Worm (Caenorhabditis elegans): ENCODE data around the gene abcf-2.
A peak's percentile ranks its signal among the peaks of the same experiment; 100 is the strongest.

abcf-2 gene

ce11 chrIII:13464493-13465362 lies 2.7 kb upstream of the abcf-2 start, which contains the start of gene kel-3:
Gene kel-3 (plus strand): TSS chrIII:13464820.
- TF ChIP-seq nhr-25 (tag; optimal IDR thresholded peaks at IDR 0.05): peak; percentile 37
- peak; percentile 80 for TF ChIP-seq nhr-43 (tag; optimal IDR thresholded peaks at IDR 0.05; ENCODE audit: poor library complexity, severe bottlenecking)
- TF ChIP-seq elt-2 (tag; optimal IDR thresholded peaks at IDR 0.05): peak; percentile 96
- peak; percentile 55 for TF ChIP-seq nhr-76 (tag; optimal IDR thresholded peaks at IDR 0.05)
- peak; percentile 85 for TF ChIP-seq pha-4 (tag; optimal IDR thresholded peaks at IDR 0.05)
- no peak for TF ChIP-seq ceh-16 (tag; optimal IDR thresholded peaks at IDR 0.05)
- TF ChIP-seq ama-1 (optimal IDR thresholded peaks at IDR 0.05): peak; percentile 99
- TF ChIP-seq snpc-4 (tag; optimal IDR thresholded peaks at IDR 0.05): peak; percentile 7
- peak; percentile 50 for TF ChIP-seq ZK546.5 (tag; optimal IDR thresholded peaks at IDR 0.05)
- peak; percentile 54 for TF ChIP-seq nhr-11 (tag; optimal IDR thresholded peaks at IDR 0.05)
- peak; percentile 33 for TF ChIP-seq ceh-82 (tag; optimal IDR thresholded peaks at IDR 0.05)
- TF ChIP-seq ztf-4 (tag; optimal IDR thresholded peaks at IDR 0.05): no peak
- peak; percentile 85 for TF ChIP-seq jun-1 (tag; optimal IDR thresholded peaks at IDR 0.05)
- TF ChIP-seq tbx-2 (tag; optimal IDR thresholded peaks at IDR 0.05): peak; percentile 53
- TF ChIP-seq nfya-1 (tag; optimal IDR thresholded peaks at IDR 0.05; ENCODE audit: insufficient read depth): peak; percentile 70
- no peak for TF ChIP-seq ceh-9 (tag; optimal IDR thresholded peaks at IDR 0.05)
- TF ChIP-seq hmg-11 (tag; optimal IDR thresholded peaks at IDR 0.05): peak; percentile 32
- TF ChIP-seq aly-2 (tag; optimal IDR thresholded peaks at IDR 0.05): peak; percentile 85
- TF ChIP-seq mml-1 (tag; optimal IDR thresholded peaks at IDR 0.05): no peak
- peak; percentile 61 for TF ChIP-seq unc-62 (GFP tag; optimal IDR thresholded peaks at IDR 0.05)
- peak; percentile 26 for TF ChIP-seq R02D3.7 (tag; optimal IDR thresholded peaks at IDR 0.05)
- TF ChIP-seq ztf-11 (tag; optimal IDR thresholded peaks at IDR 0.05): no peak
- peak; percentile 47 for TF ChIP-seq lin-39 (tag; optimal IDR thresholded peaks at IDR 0.05)
- peak; percentile 77 for TF ChIP-seq nhr-23 (tag; optimal IDR thresholded peaks at IDR 0.05)
- TF ChIP-seq lin-15B (tag; optimal IDR thresholded peaks at IDR 0.05): peak; percentile 34
- TF ChIP-seq eor-1 (tag; optimal IDR thresholded peaks at IDR 0.05): no peak
- no peak for TF ChIP-seq sea-2 (GFP tag; optimal IDR thresholded peaks at IDR 0.05)
- TF ChIP-seq lsy-12 (tag; optimal IDR thresholded peaks at IDR 0.05): peak; percentile 75
- no peak for TF ChIP-seq nhr-67 (tag; optimal IDR thresholded peaks at IDR 0.05)
- peak; percentile 37 for TF ChIP-seq fos-1 (tag; optimal IDR thresholded peaks at IDR 0.05)
- peak in 2 of 3 experiments; percentile 52 to 73 for TF ChIP-seq elt-3 (tag; optimal IDR thresholded peaks at IDR 0.05)
- no peak for TF ChIP-seq nhr-12 (tag; optimal IDR thresholded peaks at IDR 0.05)
- peak; percentile 96 for TF ChIP-seq pqm-1 (tag; optimal IDR thresholded peaks at IDR 0.05)
- TF ChIP-seq ceh-28 (tag; optimal IDR thresholded peaks at IDR 0.05): peak; percentile 89
- no peak for TF ChIP-seq egl-27 (tag; optimal IDR thresholded peaks at IDR 0.05)
- TF ChIP-seq nhr-77 (tag; optimal IDR thresholded peaks at IDR 0.05): peak; percentile 63
- TF ChIP-seq elt-1 (tag; optimal IDR thresholded peaks at IDR 0.05): no peak
- TF ChIP-seq unc-39 (tag; optimal IDR thresholded peaks at IDR 0.05): no peak

DNA sequence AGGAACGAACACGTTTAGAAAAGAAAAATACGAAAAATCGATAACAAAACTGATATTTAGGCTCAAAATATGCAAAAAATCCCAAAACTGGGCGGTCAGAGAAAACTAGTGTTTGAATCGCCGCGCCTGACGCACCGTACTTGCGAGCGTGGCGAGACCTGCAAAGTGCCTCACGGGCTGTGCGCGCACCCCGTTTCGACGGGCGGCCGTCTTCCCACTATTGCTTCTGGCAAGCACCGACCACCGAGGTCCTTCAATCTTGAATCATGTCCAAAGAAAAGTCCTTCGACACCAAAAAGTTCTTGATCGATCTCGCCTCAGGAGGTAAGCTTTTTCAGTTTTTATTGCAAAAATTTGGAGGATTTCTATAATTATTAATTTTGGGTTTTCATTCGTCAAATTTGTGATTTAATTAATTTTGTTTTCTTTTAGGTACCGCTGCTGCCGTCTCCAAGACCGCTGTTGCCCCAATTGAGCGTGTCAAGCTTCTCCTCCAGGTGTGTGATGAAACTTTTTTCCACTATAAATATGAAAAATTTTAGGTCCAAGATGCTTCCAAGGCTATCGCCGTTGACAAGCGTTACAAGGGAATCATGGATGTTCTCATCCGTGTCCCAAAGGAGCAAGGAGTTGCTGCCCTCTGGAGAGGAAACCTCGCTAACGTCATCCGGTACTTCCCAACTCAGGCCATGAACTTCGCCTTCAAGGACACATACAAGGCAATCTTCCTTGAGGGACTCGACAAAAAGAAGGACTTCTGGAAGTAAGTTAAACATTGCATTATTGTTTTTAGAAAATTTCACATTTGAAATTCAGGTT lies 1.1 kb upstream of the abcf-2 start, which contains the start of gene ant-1.1:
ant-1.1 (plus strand) TSS at position 199 of the 819 bp plus-strand sequence.
- peak; percentile 32 for TF ChIP-seq ztf-4 (tag; optimal IDR thresholded peaks at IDR 0.05)
- TF ChIP-seq unc-62 (GFP tag; optimal IDR thresholded peaks at IDR 0.05): peak; percentile 41
- peak; percentile 98 for TF ChIP-seq nfya-1 (tag; optimal IDR thresholded peaks at IDR 0.05; ENCODE audit: insufficient read depth)
- peak; percentile 87 for TF ChIP-seq skn-1 (tag; optimal IDR thresholded peaks at IDR 0.05)
- no peak for TF ChIP-seq fkh-2 (tag; optimal IDR thresholded peaks at IDR 0.05)
- no peak for TF ChIP-seq ztf-11 (tag; optimal IDR thresholded peaks at IDR 0.05)
- peak; percentile 62 for TF ChIP-seq tbx-2 (tag; optimal IDR thresholded peaks at IDR 0.05)
- peak; percentile 57 for TF ChIP-seq pqm-1 (tag; optimal IDR thresholded peaks at IDR 0.05)
- peak; percentile 98 for TF ChIP-seq lin-39 (tag; optimal IDR thresholded peaks at IDR 0.05)
- no peak for TF ChIP-seq mdl-1 (tag; optimal IDR thresholded peaks at IDR 0.05)
- peak; percentile 92 for TF ChIP-seq nhr-23 (tag; optimal IDR thresholded peaks at IDR 0.05)
- peak; percentile 65 for TF ChIP-seq snpc-4 (tag; optimal IDR thresholded peaks at IDR 0.05)
- peak in 1 of 3 experiments; percentile 51 for TF ChIP-seq elt-3 (tag; optimal IDR thresholded peaks at IDR 0.05)
- no peak for TF ChIP-seq eor-1 (tag; optimal IDR thresholded peaks at IDR 0.05)
- TF ChIP-seq ceh-82 (tag; optimal IDR thresholded peaks at IDR 0.05): peak; percentile 85
- TF ChIP-seq lsy-12 (tag; optimal IDR thresholded peaks at IDR 0.05): peak; percentile 96
- peak; percentile 92 for TF ChIP-seq ceh-28 (tag; optimal IDR thresholded peaks at IDR 0.05)
- TF ChIP-seq aly-2 (tag; optimal IDR thresholded peaks at IDR 0.05): peak; percentile 31
- TF ChIP-seq mml-1 (tag; optimal IDR thresholded peaks at IDR 0.05): no peak
- no peak for TF ChIP-seq ceh-9 (tag; optimal IDR thresholded peaks at IDR 0.05)
- peak; percentile 93 for TF ChIP-seq ama-1 (optimal IDR thresholded peaks at IDR 0.05)
- no peak for TF ChIP-seq egl-5 (tag; optimal IDR thresholded peaks at IDR 0.05)
- TF ChIP-seq elt-1 (tag; optimal IDR thresholded peaks at IDR 0.05): peak; percentile 63
- TF ChIP-seq elt-2 (tag; optimal IDR thresholded peaks at IDR 0.05): peak; percentile 80
- peak; percentile 93 for TF ChIP-seq nhr-43 (tag; optimal IDR thresholded peaks at IDR 0.05; ENCODE audit: poor library complexity, severe bottlenecking)
- peak; percentile 33 for TF ChIP-seq ceh-16 (tag; optimal IDR thresholded peaks at IDR 0.05)
- no peak for TF ChIP-seq zag-1 (tag; optimal IDR thresholded peaks at IDR 0.05)
- TF ChIP-seq R02D3.7 (tag; optimal IDR thresholded peaks at IDR 0.05): peak; percentile 84
- peak; percentile 90 for TF ChIP-seq jun-1 (tag; optimal IDR thresholded peaks at IDR 0.05)
- no peak for TF ChIP-seq nhr-67 (tag; optimal IDR thresholded peaks at IDR 0.05)
- peak; percentile 93 for TF ChIP-seq ZK546.5 (tag; optimal IDR thresholded peaks at IDR 0.05)
- TF ChIP-seq nhr-25 (tag; optimal IDR thresholded peaks at IDR 0.05): peak; percentile 98
- no peak for TF ChIP-seq nhr-76 (tag; optimal IDR thresholded peaks at IDR 0.05)
- TF ChIP-seq nhr-77 (tag; optimal IDR thresholded peaks at IDR 0.05): peak; percentile 20
- peak; percentile 65 for TF ChIP-seq fos-1 (tag; optimal IDR thresholded peaks at IDR 0.05)
- no peak for TF ChIP-seq unc-39 (tag; optimal IDR thresholded peaks at IDR 0.05)

Data from whole organism, L3 larva.